Worm (Caenorhabditis elegans): ENCODE results near the gene clh-4.
A peak's percentile ranks its signal among the peaks of the same experiment; 100 is the strongest.

Gene clh-4

DNA sequence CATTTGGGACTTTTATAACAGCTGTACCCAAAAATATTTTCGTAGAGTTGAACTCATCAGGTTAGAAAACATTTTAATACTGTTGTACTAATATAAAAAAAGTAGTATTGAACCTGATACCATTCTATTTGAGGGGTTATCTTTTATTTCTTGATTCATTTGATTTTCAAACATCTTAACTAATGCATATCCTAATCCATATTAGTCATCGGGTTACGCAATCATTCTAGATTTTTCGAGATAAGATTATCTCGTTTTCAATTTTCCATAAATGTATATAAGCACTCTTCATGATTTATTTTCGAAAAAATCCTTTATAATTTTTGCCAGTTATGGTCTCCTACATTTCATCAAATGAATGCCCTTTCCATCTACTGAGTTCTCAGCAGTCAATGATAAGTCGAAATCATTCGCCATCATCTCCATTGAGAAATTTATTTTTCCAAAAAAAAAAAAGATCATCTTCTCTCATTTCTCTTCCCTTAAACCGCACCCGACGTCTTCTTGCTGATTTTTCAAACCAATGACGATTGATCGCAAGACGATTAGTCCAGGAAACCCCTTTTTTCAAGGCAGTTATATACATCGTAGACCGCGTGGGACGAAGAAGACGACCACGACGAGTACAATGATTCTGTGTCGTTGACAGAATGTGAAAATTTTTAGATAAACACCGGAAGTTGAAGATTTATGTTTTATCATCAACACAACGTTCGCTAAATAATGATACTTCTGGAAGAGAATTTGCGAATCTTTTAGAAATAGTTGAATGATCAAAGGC, 38.2 kb upstream of the clh-4 start:
- TF ChIP-seq ceh-8 (GFP tag; optimal IDR thresholded peaks at IDR 0.05): no peak
- TF ChIP-seq rnt-1 (tag; optimal IDR thresholded peaks at IDR 0.05): peak; percentile 1
- peak; percentile 54 for TF ChIP-seq lin-14 (GFP tag; optimal IDR thresholded peaks at IDR 0.05)
- TF ChIP-seq mep-1 (tag; optimal IDR thresholded peaks at IDR 0.05): peak; percentile 19
- TF ChIP-seq nhr-71 (tag; optimal IDR thresholded peaks at IDR 0.05): peak; percentile 52
- peak; percentile 85 for TF ChIP-seq nhr-85 (tag)
- TF ChIP-seq snu-23 (GFP tag; optimal IDR thresholded peaks at IDR 0.05): peak; percentile 22
- peak; percentile 21 for TF ChIP-seq nhr-90 (tag; optimal IDR thresholded peaks at IDR 0.05; ENCODE audit: poor library complexity)
- peak; percentile 76 for TF ChIP-seq dsc-1 (tag; optimal IDR thresholded peaks at IDR 0.05)
- TF ChIP-seq fkh-8 (tag; optimal IDR thresholded peaks at IDR 0.05): no peak
- TF ChIP-seq mdl-1 (tag; optimal IDR thresholded peaks at IDR 0.05): peak in 1 of 2 experiments; percentile 4
- TF ChIP-seq lin-13 (GFP tag; optimal IDR thresholded peaks at IDR 0.05): peak; percentile 10
- TF ChIP-seq blmp-1 (tag; optimal IDR thresholded peaks at IDR 0.05): peak; percentile 69
- no peak for TF ChIP-seq nhr-76 (tag; optimal IDR thresholded peaks at IDR 0.05)
- no peak for TF ChIP-seq aly-2 (tag; optimal IDR thresholded peaks at IDR 0.05)
- peak; percentile 44 for TF ChIP-seq nhr-20 (tag; optimal IDR thresholded peaks at IDR 0.05)
- 0 out of 2 replicates have a peak, but pooled peaks have one; percentile 9 for TF ChIP-seq nhr-19 (GFP tag; conservative IDR thresholded peaks at IDR 0.05)
- TF ChIP-seq tbx-2 (tag; optimal IDR thresholded peaks at IDR 0.05): peak; percentile 33

DNA sequence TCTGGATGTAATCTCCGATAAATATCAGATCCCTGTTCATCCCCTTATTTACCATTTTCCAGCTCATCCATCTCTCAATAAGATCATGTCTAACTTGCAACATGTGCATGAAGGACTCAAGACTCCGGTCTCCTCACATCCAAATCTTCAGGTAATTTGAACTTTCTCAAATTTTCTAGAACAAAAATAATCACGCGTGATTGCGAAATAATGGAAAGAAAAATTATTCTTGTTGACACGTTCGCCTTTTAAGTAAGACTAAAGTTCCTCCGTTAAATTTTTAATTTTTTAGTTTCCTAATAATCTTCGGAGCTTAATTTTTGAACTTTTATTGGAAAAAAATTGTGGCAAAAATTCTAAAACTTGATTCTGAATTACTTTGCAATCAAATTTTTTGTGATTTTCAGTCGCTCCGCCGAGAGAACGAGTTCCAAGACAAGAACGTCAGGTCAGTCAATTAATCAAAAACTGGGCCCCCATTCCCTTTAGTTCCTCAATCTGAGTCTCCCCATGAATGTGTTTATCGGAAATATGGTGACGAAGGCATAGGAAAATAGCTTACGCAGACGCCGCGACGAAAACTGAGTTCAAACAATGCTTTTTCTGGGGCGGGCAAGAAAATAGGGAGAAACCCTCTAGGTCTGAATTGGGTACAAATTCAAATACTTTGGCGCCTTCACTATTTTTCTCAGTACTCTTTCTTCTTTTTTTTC, 37.2 kb upstream of the clh-4 start:
- peak; percentile 14 for TF ChIP-seq nhr-77 (tag; optimal IDR thresholded peaks at IDR 0.05)
- TF ChIP-seq lin-13 (GFP tag; optimal IDR thresholded peaks at IDR 0.05): no peak
- TF ChIP-seq lin-14 (GFP tag; optimal IDR thresholded peaks at IDR 0.05): peak; percentile 82
- TF ChIP-seq skn-1 (tag; optimal IDR thresholded peaks at IDR 0.05): peak; percentile 47
- TF ChIP-seq nhr-19 (GFP tag; conservative IDR thresholded peaks at IDR 0.05): peak; percentile 29; the same call in 1 of the 2 replicates
- TF ChIP-seq zip-4 (GFP tag; optimal IDR thresholded peaks at IDR 0.05): peak; percentile 8
- TF ChIP-seq xbp-1 (tag; optimal IDR thresholded peaks at IDR 0.05): peak; percentile 9
- TF ChIP-seq ceh-82 (tag; optimal IDR thresholded peaks at IDR 0.05): peak in 1 of 3 experiments; percentile 24
- TF ChIP-seq efl-1 (optimal IDR thresholded peaks at IDR 0.05): no peak
- peak in 1 of 2 experiments; percentile 82 for TF ChIP-seq efl-1 (GFP tag; optimal IDR thresholded peaks at IDR 0.05 in 1 of 2)
- TF ChIP-seq nhr-11 (tag; optimal IDR thresholded peaks at IDR 0.05): peak; percentile 10
- peak; percentile 9 for TF ChIP-seq jun-1 (tag; optimal IDR thresholded peaks at IDR 0.05)
- TF ChIP-seq sptf-1 (tag; optimal IDR thresholded peaks at IDR 0.05): no peak
- TF ChIP-seq nhr-47 (tag; optimal IDR thresholded peaks at IDR 0.05): peak; percentile 29
- peak; percentile 60 for TF ChIP-seq ztf-4 (tag; optimal IDR thresholded peaks at IDR 0.05)
- TF ChIP-seq nhr-20 (tag; optimal IDR thresholded peaks at IDR 0.05): peak; percentile 47
- peak; percentile 64 for TF ChIP-seq nhr-71 (tag; optimal IDR thresholded peaks at IDR 0.05)
- TF ChIP-seq ztf-11 (tag; optimal IDR thresholded peaks at IDR 0.05): no peak
- no peak for TF ChIP-seq unc-62 (GFP tag; optimal IDR thresholded peaks at IDR 0.05)
- TF ChIP-seq swsn-7 (tag; optimal IDR thresholded peaks at IDR 0.05): peak; percentile 40
- peak; percentile 66 for TF ChIP-seq fkh-8 (tag; optimal IDR thresholded peaks at IDR 0.05)
- no peak for TF ChIP-seq sup-37 (GFP tag; optimal IDR thresholded peaks at IDR 0.05)
- peak in 1 of 2 experiments; percentile 28 for TF ChIP-seq egl-27 (tag; optimal IDR thresholded peaks at IDR 0.05)
- peak; percentile 67 for TF ChIP-seq nhr-85 (tag)
- TF ChIP-seq rnt-1 (tag; optimal IDR thresholded peaks at IDR 0.05): peak; percentile 19
- TF ChIP-seq unc-30 (tag; optimal IDR thresholded peaks at IDR 0.05): no peak
- TF ChIP-seq snu-23 (GFP tag; optimal IDR thresholded peaks at IDR 0.05): peak; percentile 36

All from whole organism, L1 larva.